Worm (Caenorhabditis elegans): ENCODE results near the gene K10C9.4.

- TF ChIP-seq egl-18 (GFP tag; IDR thresholded peaks at IDR 0.05) (no peak), him-1 (tag; optimal IDR thresholded peaks at IDR 0.05) (no peak), ets-4 (GFP tag; optimal IDR thresholded peaks at IDR 0.05) (no peak), sea-2 (GFP tag; IDR thresholded peaks at IDR 0.05) (no peak), snpc-4 (GFP tag; optimal IDR thresholded peaks at IDR 0.05) (no peak), snpc-4 (tag; optimal IDR thresholded peaks at IDR 0.05) (no peak), dpl-1 (GFP tag; optimal IDR thresholded peaks at IDR 0.05) (no peak)
Observed at ce11 chrV:1053385-1053784, 571 bp upstream of the K10C9.4 start.

Data from whole organism, young adult.